Worm (Caenorhabditis elegans) whole organism, midembryonic: ENCODE measurements around the gene C53D6.8.

Source experiments
- T22C8.4 ChIP-seq: fragments of 200-800 bp; sonication (Bioruptor generic); IDR thresholded peaks from 2 replicates; pipeline ENCODE4 v1.3.6; 2022; ENCODE audit warnings: missing genetic modification characterization, missing compliant biosample characterization
- med-1 ChIP-seq: sonication (generic microtip); optimal IDR thresholded peaks from 2 replicates; lab custom pipeline; 2017; ENCODE audit warnings: missing genetic modification characterization, mild to moderate bottlenecking, missing compliant biosample characterization, antibody characterized with exemption, missing genetic modification reagents; ENCODE audit not compliant: insufficient read depth
- ztf-23 ChIP-seq: fragments of 200-800 bp; sonication (Bioruptor generic); IDR thresholded peaks from 2 replicates; pipeline ENCODE4 v1.3.6; 2022; ENCODE audit warnings: missing genetic modification reagents, missing genetic modification characterization, missing compliant biosample characterization

ce11 chrIV:8954126-8954525 lies 48.4 kb downstream of the C53D6.8 start:
- TF ChIP-seq ztf-23 (GFP tag; lab: Robert Waterston, UW) (no peak), med-1 (GFP tag; lab: Kevin White, UChicago) (no peak), T22C8.4 (GFP tag; lab: Robert Waterston, UW) (no peak)
